Worm (Caenorhabditis elegans) whole organism, late embryonic: ENCODE measurements around the gene C16C8.25.

Experiments
- F13H6.1 ChIP-seq: sonication (generic microtip); optimal IDR thresholded peaks from 2 replicates; lab custom pipeline; 2016; ENCODE audit warnings: missing genetic modification characterization, missing compliant biosample characterization
- K09A11.1 ChIP-seq: sonication (generic microtip); optimal IDR thresholded peaks from 2 replicates; lab custom pipeline; 2017; ENCODE audit warnings: antibody characterized with exemption, mild to moderate bottlenecking, missing genetic modification characterization, missing compliant biosample characterization; ENCODE audit not compliant: insufficient read depth
- ceh-30 ChIP-seq: fragments of 150-350 bp; optimal IDR thresholded peaks from 2 replicates; lab custom pipeline; 2014; ENCODE audit warnings: missing biosample characterization, missing genetic modification characterization
- ceh-45 ChIP-seq: fragments of 200-800 bp; sonication (Bioruptor generic); IDR thresholded peaks from 2 replicates; pipeline ENCODE4 v1.3.6; 2022; ENCODE audit warnings: missing genetic modification reagents, missing genetic modification characterization, missing compliant biosample characterization
- ets-4 ChIP-seq: sonication (generic microtip); optimal IDR thresholded peaks from 2 replicates; lab custom pipeline; 2016; ENCODE audit warnings: missing genetic modification characterization, missing compliant biosample characterization
- fkh-10 ChIP-seq: fragments of 150-350 bp; optimal IDR thresholded peaks from 2 replicates; lab custom pipeline; 2014; ENCODE audit warnings: missing biosample characterization, missing genetic modification reagents, missing genetic modification characterization
- nhr-11 ChIP-seq: fragments of 150-350 bp; optimal IDR thresholded peaks from 2 replicates; lab custom pipeline; 2014; ENCODE audit warnings: missing biosample characterization, missing genetic modification characterization
- pag-3 ChIP-seq: sonication (generic microtip); optimal IDR thresholded peaks from 2 replicates; lab custom pipeline; 2016; ENCODE audit warnings: missing compliant biosample characterization, missing genetic modification characterization, borderline replicate concordance
- pha-4 ChIP-seq: fragments of 150-350 bp; optimal IDR thresholded peaks from 2 replicates; lab custom pipeline; 2018; ENCODE audit warnings: missing biosample characterization, missing genetic modification reagents, missing genetic modification characterization
- tbx-2 ChIP-seq: sonication (generic microtip); optimal IDR thresholded peaks from 2 replicates; lab custom pipeline; 2016; ENCODE audit warnings: missing genetic modification characterization, missing compliant biosample characterization
- unc-55 ChIP-seq: sonication (generic microtip); optimal IDR thresholded peaks from 2 replicates; lab custom pipeline; 2017; ENCODE audit warnings: missing biosample characterization, missing genetic modification reagents, missing genetic modification characterization

DNA sequence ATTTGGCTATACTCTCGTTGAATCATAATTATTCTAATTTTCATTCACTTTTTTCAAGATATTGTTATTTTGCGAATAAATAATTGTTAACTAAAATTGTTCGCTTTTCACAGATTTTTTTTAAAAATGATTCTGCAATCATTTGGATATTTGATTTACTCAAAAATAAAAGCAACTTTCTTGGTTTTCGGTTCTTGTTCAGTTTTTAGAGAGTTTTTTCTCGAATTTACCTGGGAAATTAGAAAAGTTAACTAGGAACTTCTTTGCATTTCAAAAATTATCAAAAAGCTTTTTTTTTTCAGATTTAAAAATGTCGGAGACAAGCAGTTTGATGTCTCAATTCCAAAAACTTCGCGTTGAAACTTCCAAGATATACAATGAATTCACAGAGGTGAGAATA lies 2.4 kb upstream of the C16C8.25 start, which contains the start of the genes C16C8.20 and gldi-6:
- TF ChIP-seq ceh-30 (tag; lab: Kevin White, UChicago) (no peak), unc-55 (no peak), pha-4 (tag; lab: Kevin White, UChicago) (no peak), K09A11.1 (no peak), F13H6.1 (tag; lab: Kevin White, UChicago) (no peak), fkh-10 (GFP tag; lab: Kevin White, UChicago) (no peak), nhr-11 (tag; lab: Kevin White, UChicago) (no peak), pag-3 (tag; lab: Kevin White, UChicago) (no peak), tbx-2 (tag; lab: Kevin White, UChicago) (no peak), ceh-45 (GFP tag; lab: Robert Waterston, UW) (no peak), ets-4 (tag; lab: Kevin White, UChicago) (no peak)
